Worm (Caenorhabditis elegans) whole organism, L4/young adult: Measurements from ENCODE around the gene F32D8.4.

Experiments
- W03F9.2 ChIP-seq: fragments of 150-350 bp; optimal IDR thresholded peaks from 2 replicates; lab custom pipeline; 2014; ENCODE audit warnings: missing biosample characterization, missing genetic modification characterization
- dao-5 ChIP-seq: sonication (generic microtip); optimal IDR thresholded peaks from 2 replicates; lab custom pipeline; 2016; ENCODE audit warnings: missing genotype, missing genetic modification characterization, moderate library complexity, missing compliant biosample characterization
- him-1 ChIP-seq: sonication (generic microtip); optimal IDR thresholded peaks from 2 replicates; lab custom pipeline; 2016; ENCODE audit warnings: missing genotype, missing genetic modification reagents, missing genetic modification characterization, missing compliant biosample characterization

- TF ChIP-seq him-1 (tag; lab: Kevin White, UChicago): no peak
- no peak for TF ChIP-seq dao-5 (tag; lab: Kevin White, UChicago)
- no peak for TF ChIP-seq W03F9.2 (tag; lab: Kevin White, UChicago)
These were observed 38.0 kb downstream of the F32D8.4 start for ce11 chrV:10855363-10855762.
